Worm (Caenorhabditis elegans) whole organism, young adult: ENCODE data around the gene abi-1.

Source experiments
- attf-6 ChIP-seq: fragments of 200-800 bp; sonication (Bioruptor generic); IDR thresholded peaks from 2 replicates; pipeline ENCODE4 v1.3.6; 2022; ENCODE audit warnings: missing genetic modification reagents, missing genetic modification characterization, missing compliant biosample characterization
- fkh-3 ChIP-seq: sonication (generic microtip); optimal IDR thresholded peaks from 2 replicates; lab custom pipeline; 2016; ENCODE audit warnings: mild to moderate bottlenecking, missing genetic modification characterization, missing compliant biosample characterization
- nhr-27 ChIP-seq: fragments of 200-800 bp; sonication (Bioruptor generic); optimal IDR thresholded peaks from 2 replicates; lab custom pipeline; 2018; ENCODE audit warnings: mild to moderate bottlenecking, missing genetic modification characterization, moderate library complexity, missing compliant biosample characterization
- pbrm-1 ChIP-seq: fragments of 200-800 bp; sonication (Bioruptor generic); IDR thresholded peaks from 2 replicates; pipeline ENCODE4 v1.3.6; 2022; ENCODE audit warnings: missing genetic modification reagents, missing genetic modification characterization, missing compliant biosample characterization
- unc-130 ChIP-seq: sonication (generic microtip); optimal IDR thresholded peaks from 2 replicates; lab custom pipeline; 2016; ENCODE audit warnings: missing genetic modification reagents, missing genetic modification characterization, missing compliant biosample characterization

- TF ChIP-seq attf-6 (GFP tag; lab: Robert Waterston, UW) = no peak
- no peak for TF ChIP-seq fkh-3 (tag; lab: Kevin White, UChicago)
- TF ChIP-seq nhr-27 (tag; lab: Kevin White, UChicago) = no peak
- no peak for TF ChIP-seq unc-130
- TF ChIP-seq pbrm-1 (GFP tag; lab: Robert Waterston, UW) = no peak
These were observed 24.7 kb upstream of the abi-1 start for ce11 chrIII:5717173-5717748.
